Worm (Caenorhabditis elegans): ENCODE results near the gene ints-7.

ints-7 gene

ce11 chrII:11568670-11569069, 14.0 kb upstream of the ints-7 start:
- TF ChIP-seq nhr-237 (tag; optimal IDR thresholded peaks at IDR 0.05) (no peak), Y55F3AM.14 (GFP tag; optimal IDR thresholded peaks at IDR 0.05) (no peak), nhr-10 (tag; optimal IDR thresholded peaks at IDR 0.05) (no peak), zag-1 (tag; optimal IDR thresholded peaks at IDR 0.05) (no peak), nhr-77 (tag; optimal IDR thresholded peaks at IDR 0.05) (no peak), nhr-21 (tag; optimal IDR thresholded peaks at IDR 0.05) (no peak), lin-13 (GFP tag; optimal IDR thresholded peaks at IDR 0.05) (no peak), ztf-4 (tag; optimal IDR thresholded peaks at IDR 0.05) (no peak), skn-1 (tag; optimal IDR thresholded peaks at IDR 0.05) (no peak), ceh-16 (tag; optimal IDR thresholded peaks at IDR 0.05) (no peak), aly-2 (tag; optimal IDR thresholded peaks at IDR 0.05) (no peak), ceh-82 (tag; optimal IDR thresholded peaks at IDR 0.05) (no peak), gmeb-1 (tag; optimal IDR thresholded peaks at IDR 0.05) (no peak), alr-1 (tag; optimal IDR thresholded peaks at IDR 0.05) (no peak), ztf-11 (tag; optimal IDR thresholded peaks at IDR 0.05) (no peak)

ce11 chrII:11569213-11569868, 13.3 kb upstream of the ints-7 start, which contains the start of the genes F54D5.23 and F54D5.4:
Gene F54D5.23 (minus strand): TSS chrII:11569287.
Gene F54D5.4 (plus strand): TSS chrII:11569818.
- no peak for TF ChIP-seq R02D3.7 (tag; optimal IDR thresholded peaks at IDR 0.05)
- TF ChIP-seq fos-1 (tag; optimal IDR thresholded peaks at IDR 0.05) = peak; percentile 82

- TF ChIP-seq mab-5 (tag; optimal IDR thresholded peaks at IDR 0.05) (no peak), mdl-1 (tag; optimal IDR thresholded peaks at IDR 0.05) (no peak), nhr-129 (tag; optimal IDR thresholded peaks at IDR 0.05) (no peak), aly-2 (tag; optimal IDR thresholded peaks at IDR 0.05) (no peak), fos-1 (tag; optimal IDR thresholded peaks at IDR 0.05) (peak; percentile 87)
These were observed 11.3 kb upstream of the ints-7 start, which contains the start of gene F54D5.3 for ce11 chrII:11571260-11571854. Gene F54D5.3 (plus strand): TSS chrII:11571805.

ce11 chrII:11572944-11573343, 9.7 kb upstream of the ints-7 start, which contains the start of gene F54D5.2:
Gene F54D5.2 (plus strand): TSS chrII:11573180.
- no peak for TF ChIP-seq ztf-1 (GFP tag; conservative IDR thresholded peaks at IDR 0.05)
- TF ChIP-seq Y55F3AM.14 (GFP tag; optimal IDR thresholded peaks at IDR 0.05) = no peak
- TF ChIP-seq elt-1 (tag; optimal IDR thresholded peaks at IDR 0.05) = no peak
- TF ChIP-seq fos-1 (tag; optimal IDR thresholded peaks at IDR 0.05) = no peak
- no peak for TF ChIP-seq sma-9 (GFP tag; optimal IDR thresholded peaks at IDR 0.05)
- no peak for TF ChIP-seq sma-9 (tag; optimal IDR thresholded peaks at IDR 0.05)
- TF ChIP-seq nhr-12 (tag; optimal IDR thresholded peaks at IDR 0.05) = no peak
- TF ChIP-seq C34F6.9 (tag; optimal IDR thresholded peaks at IDR 0.05) = no peak
- no peak for TF ChIP-seq unc-55 (GFP tag; optimal IDR thresholded peaks at IDR 0.05)
- no peak for TF ChIP-seq lin-13 (GFP tag; optimal IDR thresholded peaks at IDR 0.05)
- TF ChIP-seq ceh-16 (tag; optimal IDR thresholded peaks at IDR 0.05) = no peak
- TF ChIP-seq ztf-4 (tag; optimal IDR thresholded peaks at IDR 0.05) = no peak
- TF ChIP-seq mbf-1 (tag; optimal IDR thresholded peaks at IDR 0.05) = no peak
- no peak for TF ChIP-seq unc-62 (GFP tag; optimal IDR thresholded peaks at IDR 0.05)
- no peak for TF ChIP-seq sma-3 (GFP tag; optimal IDR thresholded peaks at IDR 0.05)
- TF ChIP-seq nhr-6 (tag; optimal IDR thresholded peaks at IDR 0.05) = no peak

ce11 chrII:11577397-11577796, 5.3 kb upstream of the ints-7 start, which contains the start of gene pcs-1:
Gene pcs-1 (minus strand): TSS chrII:11577740.
- TF ChIP-seq nhr-129 (tag; optimal IDR thresholded peaks at IDR 0.05) = peak; percentile 15
- no peak for TF ChIP-seq blmp-1 (tag; optimal IDR thresholded peaks at IDR 0.05; ENCODE audit: insufficient read depth)
- TF ChIP-seq lin-13 (GFP tag; optimal IDR thresholded peaks at IDR 0.05) = peak; percentile 3
- TF ChIP-seq nhr-10 (tag; optimal IDR thresholded peaks at IDR 0.05) = no peak
- TF ChIP-seq dmd-4 (tag; optimal IDR thresholded peaks at IDR 0.05) = no peak
- no peak for TF ChIP-seq nhr-11 (tag; optimal IDR thresholded peaks at IDR 0.05)
- peak; percentile 67 for TF ChIP-seq fos-1 (tag; optimal IDR thresholded peaks at IDR 0.05)
- TF ChIP-seq nhr-25 (tag; optimal IDR thresholded peaks at IDR 0.05) = no peak

All from whole organism, L2 larva.